1 fruit fly cellular context compared by ENCODE assay signal in genomic region chr3R:27987329-27987728, dm6.
TF ChIP-seq lines count a peak whose summit lies in the region.

No protein-coding gene starts in this region.

TF ChIP-seq in whole organism, embryonic, 481 proteins besides CTCF, POLR2A, EP300 and RAD21 (continued from another document):
- TF ChIP-seq CG3838 (GFP tag; optimal IDR thresholded peaks at IDR 0.05; lab: Kevin White, UChicago) (no peak), CG11723 (GFP tag; optimal IDR thresholded peaks at IDR 0.05; lab: Kevin White, UChicago) (no peak), CG12104 (GFP tag; optimal IDR thresholded peaks at IDR 0.05; lab: Kevin White, UChicago) (peak; percentile 62), CG4282 (GFP tag; optimal IDR thresholded peaks at IDR 0.05; lab: Kevin White, UChicago) (no peak)
TF ChIP-seq in whole organism, embryonic: peak in this region for 225.
